Fruit fly (Drosophila melanogaster): ENCODE measurements around the gene Ugalt.
A peak's percentile ranks its signal among the peaks of the same experiment; 100 is the strongest.

The Ugalt gene

dm6 chrX:2744042-2744441, 40.4 kb upstream of the Ugalt start, which contains the start of gene Syx4 (continued):
- TF ChIP-seq bsh (GFP tag; optimal IDR thresholded peaks at IDR 0.05), result peak; percentile 69 to 88
- peak; percentile 89 for TF ChIP-seq Awh (GFP tag; IDR thresholded peaks at IDR 0.05)
- TF ChIP-seq CG12744 (GFP tag; optimal IDR thresholded peaks at IDR 0.05), result peak; percentile 87
- peak; percentile 21 for TF ChIP-seq bigmax (GFP tag; optimal IDR thresholded peaks at IDR 0.05)
- peak; percentile 90 for TF ChIP-seq ranshi (GFP tag; IDR thresholded peaks at IDR 0.05)
- TF ChIP-seq kah (GFP tag; optimal IDR thresholded peaks at IDR 0.05), result peak; percentile 82
- TF ChIP-seq CG5245 (GFP tag; optimal IDR thresholded peaks at IDR 0.05), result peak; percentile 79
- peak; percentile 85 for TF ChIP-seq run (tag; optimal IDR thresholded peaks at IDR 0.05)
- TF ChIP-seq HLH54F (GFP tag; optimal IDR thresholded peaks at IDR 0.05), result peak; percentile 90
- no peak for TF ChIP-seq Dip2 (GFP tag; IDR thresholded peaks at IDR 0.05)
- TF ChIP-seq schlank (tag; optimal IDR thresholded peaks at IDR 0.05), result peak; percentile 89
- TF ChIP-seq CG13296 (GFP tag; optimal IDR thresholded peaks at IDR 0.05), result peak; percentile 91
- TF ChIP-seq CG17385 (GFP tag; optimal IDR thresholded peaks at IDR 0.05), result peak; percentile 90
- peak; percentile 96 for TF ChIP-seq Drgx (GFP tag; IDR thresholded peaks at IDR 0.05)
- TF ChIP-seq ATbp (GFP tag; optimal IDR thresholded peaks at IDR 0.05), result peak; percentile 88
- peak; percentile 60 for TF ChIP-seq da (GFP tag; optimal IDR thresholded peaks at IDR 0.05)
- TF ChIP-seq D19A (tag; optimal IDR thresholded peaks at IDR 0.05), result peak; percentile 85
- TF ChIP-seq ems (GFP tag; optimal IDR thresholded peaks at IDR 0.05), result peak; percentile 88
- no peak for TF ChIP-seq z (GFP tag; IDR thresholded peaks at IDR 0.05)
- TF ChIP-seq Scr (GFP tag; IDR thresholded peaks at IDR 0.05; ENCODE audit: partially characterized antibody), result no peak
- TF ChIP-seq toy (GFP tag; IDR thresholded peaks at IDR 0.05), result peak; percentile 73
- TF ChIP-seq chinmo (GFP tag; IDR thresholded peaks at IDR 0.05; ENCODE audit: partially characterized antibody), result no peak
- no peak for TF ChIP-seq slou (GFP tag; optimal IDR thresholded peaks at IDR 0.05)
- TF ChIP-seq Usf (GFP tag; optimal IDR thresholded peaks at IDR 0.05), result peak; percentile 71
- TF ChIP-seq CG18619 (GFP tag; optimal IDR thresholded peaks at IDR 0.05), result peak; percentile 86
- TF ChIP-seq Gug (GFP tag; IDR thresholded peaks at IDR 0.05), result peak; percentile 80; the same call in 3 of the 4 replicates
- peak; percentile 90 for TF ChIP-seq CrebB (tag; optimal IDR thresholded peaks at IDR 0.05)
- TF ChIP-seq Hmx (GFP tag; optimal IDR thresholded peaks at IDR 0.05), result peak; percentile 54
- TF ChIP-seq CG14710 (tag; optimal IDR thresholded peaks at IDR 0.05), result peak; percentile 52
- peak; percentile 72; the same call in 1 of the 3 replicates for TF ChIP-seq CG6175 (GFP tag; IDR thresholded peaks at IDR 0.05)
- peak; percentile 76 for TF ChIP-seq Mes4 (GFP tag; optimal IDR thresholded peaks at IDR 0.05)
- peak; percentile 87 for TF ChIP-seq Hsf (GFP tag; optimal IDR thresholded peaks at IDR 0.05)
- TF ChIP-seq MBD-R2 (GFP tag; IDR thresholded peaks at IDR 0.05), result peak; percentile 72; the same call in 1 of the 2 replicates
- peak; percentile 96 for TF ChIP-seq Fer1 (GFP tag; optimal IDR thresholded peaks at IDR 0.05)
- TF ChIP-seq Atf-2 (GFP tag; optimal IDR thresholded peaks at IDR 0.05), result peak; percentile 76
- peak; percentile 79 for TF ChIP-seq Chrac-16 (GFP tag; optimal IDR thresholded peaks at IDR 0.05)
- peak; percentile 89 for TF ChIP-seq nau (GFP tag; optimal IDR thresholded peaks at IDR 0.05)
- peak; percentile 70 for TF ChIP-seq exex (tag; optimal IDR thresholded peaks at IDR 0.05)
- peak; percentile 87 for TF ChIP-seq Ptx1 (GFP tag; IDR thresholded peaks at IDR 0.05)
- TF ChIP-seq Atf3 (GFP tag; optimal IDR thresholded peaks at IDR 0.05), result peak; percentile 62
- TF ChIP-seq CG9215 (GFP tag; IDR thresholded peaks at IDR 0.05), result peak; percentile 69
- TF ChIP-seq BEAF-32 (GFP tag; optimal IDR thresholded peaks at IDR 0.05), result no peak
- peak; percentile 78 for TF ChIP-seq CG15601 (tag; optimal IDR thresholded peaks at IDR 0.05)
- peak; percentile 84 for TF ChIP-seq luna (GFP tag; optimal IDR thresholded peaks at IDR 0.05)
- TF ChIP-seq CG3163 (GFP tag; optimal IDR thresholded peaks at IDR 0.05), result peak; percentile 57
- TF ChIP-seq CG13287 (GFP tag; IDR thresholded peaks at IDR 0.05; ENCODE audit: partially characterized antibody), result no peak
- no peak for TF ChIP-seq tna (GFP tag; IDR thresholded peaks at IDR 0.05; ENCODE audit: partially characterized antibody)
- peak; percentile 73 for TF ChIP-seq wek (GFP tag; optimal IDR thresholded peaks at IDR 0.05)
- peak; percentile 87 for TF ChIP-seq Sox100B (GFP tag; optimal IDR thresholded peaks at IDR 0.05)
- TF ChIP-seq nom (GFP tag; optimal IDR thresholded peaks at IDR 0.05), result peak; percentile 68
- peak; percentile 81 for TF ChIP-seq ERR (GFP tag; optimal IDR thresholded peaks at IDR 0.05)

Data from whole organism, embryonic.